Worm (Caenorhabditis elegans): ENCODE data around the gene C01G6.4.

Gene C01G6.4

ce11 chrII:9222969-9223368 lies 49.9 kb downstream of the C01G6.4 start, which contains the start of gene ZK1067.3:
Gene ZK1067.3 (plus strand): TSS chrII:9223269.
- TF ChIP-seq rnt-1 (tag; optimal IDR thresholded peaks at IDR 0.05) (no peak), syd-9 (tag; optimal IDR thresholded peaks at IDR 0.05) (no peak), dmd-4 (tag; optimal IDR thresholded peaks at IDR 0.05; ENCODE audit: borderline replicate concordance) (no peak), che-1 (tag; optimal IDR thresholded peaks at IDR 0.05) (no peak), ceh-45 (GFP tag; IDR thresholded peaks at IDR 0.05) (no peak), K09A11.1 (tag; optimal IDR thresholded peaks at IDR 0.05; ENCODE audit: insufficient read depth) (no peak)

Measured in whole organism, late embryonic.